Worm (Caenorhabditis elegans) whole organism, L4/young adult: Measurements from ENCODE around the gene F55B12.2.

Experiments used
- W03F9.2 ChIP-seq: fragments of 150-350 bp; optimal IDR thresholded peaks from 2 replicates; lab custom pipeline; 2014; ENCODE audit warnings: missing biosample characterization, missing genetic modification characterization
- dao-5 ChIP-seq: sonication (generic microtip); optimal IDR thresholded peaks from 2 replicates; lab custom pipeline; 2016; ENCODE audit warnings: missing genotype, missing genetic modification characterization, moderate library complexity, missing compliant biosample characterization
- him-1 ChIP-seq: sonication (generic microtip); optimal IDR thresholded peaks from 2 replicates; lab custom pipeline; 2016; ENCODE audit warnings: missing genotype, missing genetic modification reagents, missing genetic modification characterization, missing compliant biosample characterization

Gene F55B12.2

ce11 chrV:13816877-13817276 is at the start of gene F55B12.2:
TSS of gene F55B12.2 (minus strand) at chrV:13816977.
- TF ChIP-seq W03F9.2 (tag; lab: Kevin White, UChicago): no peak
- TF ChIP-seq dao-5: no peak
- no peak for TF ChIP-seq him-1 (tag; lab: Kevin White, UChicago)

ce11 chrV:13866353-13866752 is 49.6 kb upstream of the F55B12.2 start, which contains the start of gene nhr-175:
TSS of gene nhr-175 (plus strand) at chrV:13866691.
- TF ChIP-seq him-1 (tag; lab: Kevin White, UChicago) (no peak), W03F9.2 (tag; lab: Kevin White, UChicago) (no peak)

ce11 chrV:13863700-13864099 is 46.9 kb upstream of the F55B12.2 start:
- TF ChIP-seq W03F9.2 (tag; lab: Kevin White, UChicago) (no peak), dao-5 (no peak), him-1 (tag; lab: Kevin White, UChicago) (no peak)

DNA sequence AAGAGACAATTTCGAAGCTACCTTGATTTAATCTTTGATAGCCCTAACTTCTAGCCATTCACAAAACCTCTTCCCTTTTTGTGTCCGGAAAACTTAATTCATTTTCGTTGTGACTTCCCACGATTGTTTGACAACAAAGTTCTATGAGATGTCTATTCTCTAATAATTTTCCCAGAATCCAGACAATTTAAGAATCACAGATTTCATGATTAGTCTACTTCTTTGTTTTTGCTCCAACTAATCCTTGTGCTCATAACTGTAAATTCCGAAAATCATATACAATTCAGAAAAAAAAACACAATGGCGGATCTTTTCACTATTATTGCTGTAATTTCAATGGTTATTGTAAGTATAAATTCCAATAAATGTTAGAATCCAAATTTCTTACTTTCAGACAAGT is 45.7 kb upstream of the F55B12.2 start, which contains the start of gene srx-137:
Gene srx-137 (plus strand): TSS at position 301 of the 400 bp plus-strand sequence.
- TF ChIP-seq dao-5 (no peak), W03F9.2 (tag; lab: Kevin White, UChicago) (no peak), him-1 (tag; lab: Kevin White, UChicago) (no peak)

ce11 chrV:13858906-13859305 is 42.1 kb upstream of the F55B12.2 start, which contains the start of gene srx-135:
TSS of gene srx-135 (plus strand) at chrV:13859206.
- TF ChIP-seq him-1 (tag; lab: Kevin White, UChicago) (no peak), dao-5 (no peak), W03F9.2 (tag; lab: Kevin White, UChicago) (no peak)

- no peak for TF ChIP-seq him-1 (tag; lab: Kevin White, UChicago)
- no peak for TF ChIP-seq dao-5
- TF ChIP-seq W03F9.2 (tag; lab: Kevin White, UChicago): no peak
These were observed 40.4 kb upstream of the F55B12.2 start, which contains the start of gene srx-136 for ce11 chrV:13857132-13857531. TSS of gene srx-136 (plus strand) at chrV:13857432.

ce11 chrV:13856376-13856775 is 39.6 kb upstream of the F55B12.2 start, which contains the start of gene srx-134:
TSS of gene srx-134 (minus strand) at chrV:13856476.
- TF ChIP-seq him-1 (tag; lab: Kevin White, UChicago) (no peak), W03F9.2 (tag; lab: Kevin White, UChicago) (no peak), dao-5 (no peak)

- no peak for TF ChIP-seq dao-5
- no peak for TF ChIP-seq him-1 (tag; lab: Kevin White, UChicago)
- TF ChIP-seq W03F9.2 (tag; lab: Kevin White, UChicago): no peak
These were observed 37.5 kb upstream of the F55B12.2 start, which contains the start of gene ttr-21 for ce11 chrV:13854306-13854705. TSS of gene ttr-21 (minus strand) at chrV:13854405.

- TF ChIP-seq W03F9.2 (tag; lab: Kevin White, UChicago) (no peak), dao-5 (no peak), him-1 (tag; lab: Kevin White, UChicago) (no peak)
These were observed 33.4 kb upstream of the F55B12.2 start, which contains the start of gene hpx-2 for ce11 chrV:13850170-13850569. TSS of gene hpx-2 (plus strand) at chrV:13850470.

- no peak for TF ChIP-seq dao-5
These were observed 31.6 kb upstream of the F55B12.2 start, which contains the start of gene srx-133 for ce11 chrV:13848379-13848778. TSS of gene srx-133 (plus strand) at chrV:13848679.

DNA sequence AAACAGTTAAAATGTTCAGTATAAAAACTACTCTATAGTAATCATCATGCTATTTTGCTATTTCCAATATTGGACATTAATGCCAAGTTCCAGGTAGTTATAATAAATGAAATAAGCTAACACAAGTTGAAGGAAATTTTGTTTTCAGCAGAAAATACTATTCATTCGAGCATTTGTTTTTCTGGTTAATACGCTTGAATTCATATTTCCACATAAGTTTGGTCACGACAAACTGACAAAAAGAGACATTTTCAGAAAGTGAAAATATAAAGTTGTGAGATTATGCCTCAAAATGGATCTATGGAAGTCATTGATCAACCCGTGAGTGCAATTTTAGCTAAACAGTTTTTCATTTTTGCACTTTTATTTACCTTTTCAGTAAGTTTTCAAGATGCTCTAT is 28.4 kb upstream of the F55B12.2 start, which contains the start of gene srx-131:
Gene srx-131 (plus strand): TSS at position 301 of the 400 bp plus-strand sequence.
- TF ChIP-seq him-1 (tag; lab: Kevin White, UChicago) (no peak), dao-5 (no peak), W03F9.2 (tag; lab: Kevin White, UChicago) (no peak)

DNA sequence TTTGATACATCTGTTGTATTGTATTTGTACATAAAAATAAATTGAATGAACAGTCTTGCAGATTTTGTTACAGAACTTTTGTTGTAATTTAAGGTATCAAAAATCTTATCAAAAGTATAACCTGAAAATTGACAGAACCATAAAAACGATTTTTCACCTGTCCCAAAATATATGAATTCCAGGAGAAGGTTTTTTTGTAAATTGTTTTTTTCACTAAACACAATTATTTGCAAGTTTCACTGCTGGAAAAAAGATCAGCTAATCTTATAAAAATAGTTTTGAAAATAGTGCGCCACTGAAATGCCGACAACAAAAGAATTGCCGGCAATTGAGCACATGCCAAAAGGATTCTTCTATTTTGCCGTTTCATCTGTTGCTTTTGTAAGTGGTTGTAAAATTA is 26.4 kb upstream of the F55B12.2 start, which contains the start of gene srx-130:
Gene srx-130 (plus strand): TSS at position 301 of the 400 bp plus-strand sequence.
- TF ChIP-seq W03F9.2 (tag; lab: Kevin White, UChicago): no peak
- TF ChIP-seq him-1 (tag; lab: Kevin White, UChicago): no peak
- TF ChIP-seq dao-5: no peak

DNA sequence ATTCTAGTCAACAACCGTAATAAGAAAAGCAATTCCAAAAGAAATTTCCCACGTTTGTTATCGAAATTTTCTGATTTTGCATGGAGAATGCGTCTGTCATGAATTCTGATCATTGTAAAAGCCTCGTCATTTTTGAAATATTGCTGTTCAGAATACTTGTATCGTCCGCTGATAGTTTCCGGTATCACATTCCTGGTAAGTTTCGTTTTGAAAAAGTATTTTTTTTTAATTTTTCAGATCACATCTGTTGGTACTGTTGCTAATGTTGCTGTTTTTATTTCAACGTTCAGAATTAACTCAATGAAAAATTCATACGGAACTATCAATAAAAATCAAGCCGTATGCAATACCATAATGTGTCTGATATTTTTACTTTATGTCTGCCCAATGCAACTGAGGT is 24.1 kb upstream of the F55B12.2 start, which contains the start of gene srx-17:
Gene srx-17 (plus strand): TSS at position 301 of the 400 bp plus-strand sequence.
- TF ChIP-seq him-1 (tag; lab: Kevin White, UChicago): no peak
- TF ChIP-seq W03F9.2 (tag; lab: Kevin White, UChicago): no peak
- no peak for TF ChIP-seq dao-5

- no peak for TF ChIP-seq W03F9.2 (tag; lab: Kevin White, UChicago)
- no peak for TF ChIP-seq dao-5
- no peak for TF ChIP-seq him-1 (tag; lab: Kevin White, UChicago)
These were observed 22.7 kb upstream of the F55B12.2 start, which contains the start of gene F55B12.10 for ce11 chrV:13839433-13839832. TSS of gene F55B12.10 (plus strand) at chrV:13839733.

- no peak for TF ChIP-seq dao-5
- TF ChIP-seq W03F9.2 (tag; lab: Kevin White, UChicago): no peak
These were observed 20.4 kb upstream of the F55B12.2 start, which contains the start of gene srx-128 for ce11 chrV:13837173-13837572. TSS of gene srx-128 (plus strand) at chrV:13837473.
